Worm (Caenorhabditis elegans) whole organism, L4 larva: Measurements from ENCODE around the gene his-40.

ENCODE experiments used
- D1046.2 ChIP-seq: fragments of 200-800 bp; sonication (Bioruptor generic); IDR thresholded peaks from 2 replicates; pipeline ENCODE4 v1.3.6; 2022; ENCODE audit warnings: missing genetic modification characterization, missing compliant biosample characterization
- F26F4.8 ChIP-seq: fragments of 200-800 bp; sonication (Bioruptor generic); conservative IDR thresholded peaks from 2 replicates; pipeline ENCODE4 v1.3.6; 2022; ENCODE audit warnings: missing genetic modification characterization, missing compliant biosample characterization
- F37D6.2 ChIP-seq: sonication (generic microtip); optimal IDR thresholded peaks from 2 replicates; lab custom pipeline; 2016; ENCODE audit warnings: mild to moderate bottlenecking, missing genetic modification characterization, missing compliant biosample characterization
- F49E8.2 ChIP-seq: sonication (generic microtip); optimal IDR thresholded peaks from 2 replicates; lab custom pipeline; 2016; ENCODE audit warnings: missing compliant biosample characterization, mild to moderate bottlenecking, missing genetic modification characterization, borderline replicate concordance
- R02D3.7 ChIP-seq: fragments of 150-350 bp; sonication (generic microtip); optimal IDR thresholded peaks from 3 replicates; lab custom pipeline; 2014; ENCODE audit warnings: missing biosample characterization, missing genetic modification characterization
- T20F7.1 ChIP-seq: fragments of 200-800 bp; sonication (Bioruptor generic); optimal IDR thresholded peaks from 2 replicates; lab custom pipeline; 2018; ENCODE audit warnings: mild to moderate bottlenecking, missing genetic modification characterization, missing compliant biosample characterization
- aha-1 ChIP-seq: fragments of 150-350 bp; peaks from one replicate; lab custom pipeline; 2014; ENCODE audit warnings: missing biosample characterization, missing genetic modification characterization
- attf-4 ChIP-seq: sonication (generic microtip); optimal IDR thresholded peaks from 3 replicates; lab custom pipeline; 2017; ENCODE audit warnings: missing biosample characterization, missing genetic modification characterization
- ceh-28 ChIP-seq: fragments of 150-350 bp; optimal IDR thresholded peaks from 2 replicates; lab custom pipeline; 2014; ENCODE audit warnings: missing biosample characterization, missing genetic modification reagents, missing genetic modification characterization
- ceh-32 ChIP-seq: sonication (generic microtip); optimal IDR thresholded peaks from 2 replicates; lab custom pipeline; 2016; ENCODE audit warnings: mild to moderate bottlenecking, missing genetic modification characterization, missing compliant biosample characterization; ENCODE audit not compliant: poor library complexity
- cey-2 ChIP-seq: sonication (generic microtip); optimal IDR thresholded peaks from 3 replicates; lab custom pipeline; 2017; ENCODE audit warnings: missing genetic modification characterization, mild to moderate bottlenecking, missing compliant biosample characterization, antibody characterized with exemption, borderline replicate concordance; ENCODE audit not compliant: insufficient read depth
- ctbp-1 ChIP-seq: fragments of 200-800 bp; sonication (Bioruptor generic); IDR thresholded peaks from 2 replicates; pipeline ENCODE4 v1.3.6; 2022; ENCODE audit warnings: missing genetic modification reagents, missing genetic modification characterization, missing compliant biosample characterization
- daf-16 ChIP-seq, 3 experiments: sonication (generic microtip); optimal IDR thresholded peaks; 2 replicates each; lab custom pipeline; 2016 to 2017; ENCODE audit warnings: missing genetic modification characterization in 3 of 3, missing genetic modification reagents in 3 of 3, mild to moderate bottlenecking in 2 of 3, missing compliant biosample characterization in 2 of 3, missing biosample characterization in 1 of 3, moderate library complexity in 1 of 3
- daf-19 ChIP-seq: fragments of 200-800 bp; sonication (Bioruptor generic); conservative IDR thresholded peaks from 2 replicates; pipeline ENCODE4 v1.3.6; 2022; ENCODE audit warnings: missing genetic modification characterization, missing compliant biosample characterization
- dmd-6 ChIP-seq: fragments of 200-800 bp; sonication (Bioruptor generic); IDR thresholded peaks from 2 replicates; pipeline ENCODE4 v1.3.6; 2022; ENCODE audit warnings: missing genetic modification reagents, missing genetic modification characterization, missing compliant biosample characterization
- dmd-8 ChIP-seq: fragments of 200-800 bp; sonication (Bioruptor generic); IDR thresholded peaks from 2 replicates; pipeline ENCODE4 v1.3.6; 2022; ENCODE audit warnings: missing genetic modification characterization, missing compliant biosample characterization
- dpl-1 ChIP-seq: fragments of 150-350 bp; optimal IDR thresholded peaks from 2 replicates; lab custom pipeline; 2014; ENCODE audit warnings: missing biosample characterization, missing genetic modification reagents, missing genetic modification characterization
- dve-1 ChIP-seq: sonication (generic microtip); optimal IDR thresholded peaks from 2 replicates; lab custom pipeline; 2017; ENCODE audit warnings: antibody characterized with exemption, mild to moderate bottlenecking, missing genetic modification characterization, missing compliant biosample characterization; ENCODE audit not compliant: insufficient read depth
- egl-27 ChIP-seq: sonication (generic microtip); optimal IDR thresholded peaks from 3 replicates; lab custom pipeline; 2017; ENCODE audit warnings: missing biosample characterization, missing genetic modification reagents, missing genetic modification characterization
- fkh-10 ChIP-seq: fragments of 150-350 bp; optimal IDR thresholded peaks from 2 replicates; lab custom pipeline; 2014; ENCODE audit warnings: missing biosample characterization, missing genetic modification reagents, missing genetic modification characterization
- fos-1 ChIP-seq: fragments of 150-350 bp; optimal IDR thresholded peaks from 2 replicates; lab custom pipeline; 2014; ENCODE audit warnings: missing biosample characterization, missing genetic modification characterization
- gei-8 ChIP-seq: fragments of 200-800 bp; sonication (Bioruptor generic); optimal IDR thresholded peaks from 2 replicates; lab custom pipeline; 2018; ENCODE audit warnings: mild to moderate bottlenecking, missing genetic modification characterization, missing compliant biosample characterization
- hlh-11 ChIP-seq: fragments of 200-800 bp; sonication (Bioruptor generic); optimal IDR thresholded peaks from 2 replicates; lab custom pipeline; 2018; ENCODE audit warnings: mild to moderate bottlenecking, missing genetic modification characterization, missing compliant biosample characterization
- hlh-30 ChIP-seq: sonication (generic microtip); optimal IDR thresholded peaks from 2 replicates; lab custom pipeline; 2017; ENCODE audit warnings: antibody characterized with exemption, mild to moderate bottlenecking, missing genetic modification characterization, missing compliant biosample characterization; ENCODE audit not compliant: insufficient read depth
- hmg-1.1 ChIP-seq: fragments of 200-800 bp; sonication (Bioruptor generic); IDR thresholded peaks from 2 replicates; pipeline ENCODE4 v1.3.6; 2022; ENCODE audit warnings: missing genetic modification reagents, missing genetic modification characterization, missing compliant biosample characterization
- lin-29 ChIP-seq: fragments of 200-800 bp; sonication (Bioruptor generic); IDR thresholded peaks from 2 replicates; pipeline ENCODE4 v1.3.6; 2022; ENCODE audit warnings: missing genetic modification reagents, missing genetic modification characterization, missing compliant biosample characterization
- lin-39 ChIP-seq: fragments of 150-350 bp; optimal IDR thresholded peaks from 2 replicates; lab custom pipeline; 2014; ENCODE audit warnings: missing biosample characterization, missing genetic modification reagents, missing genetic modification characterization
- lsy-2 ChIP-seq, 2 experiments: fragments of 150-350 bp in 1 of 2; sonication (generic microtip) in 1 of 2; optimal IDR thresholded peaks; 2 replicates each; lab custom pipeline; 2014 to 2017; ENCODE audit warnings: missing biosample characterization in 2 of 2, missing genetic modification characterization in 2 of 2
- madf-9 ChIP-seq: fragments of 200-800 bp; sonication (Bioruptor generic); conservative IDR thresholded peaks from 2 replicates; pipeline ENCODE4 v1.3.6; 2022; ENCODE audit warnings: missing genetic modification reagents, missing genetic modification characterization, missing compliant biosample characterization
- mdl-1 ChIP-seq, 2 experiments: fragments of 150-350 bp in 1 of 2; sonication (generic microtip) in 1 of 2; optimal IDR thresholded peaks; 2 replicates each; lab custom pipeline; 2014 to 2017; ENCODE audit warnings: missing biosample characterization in 2 of 2, missing genetic modification characterization in 2 of 2
- mep-1 ChIP-seq: fragments of 150-350 bp; sonication (generic microtip); optimal IDR thresholded peaks from 3 replicates; lab custom pipeline; 2014; ENCODE audit warnings: missing biosample characterization, missing genetic modification characterization
- nhr-11 ChIP-seq: fragments of 150-350 bp; optimal IDR thresholded peaks from 2 replicates; lab custom pipeline; 2014; ENCODE audit warnings: missing biosample characterization, missing genetic modification characterization
- nhr-48 ChIP-seq: sonication (generic microtip); optimal IDR thresholded peaks from 2 replicates; lab custom pipeline; 2016; ENCODE audit warnings: mild to moderate bottlenecking, missing genetic modification characterization, missing compliant biosample characterization
- pha-4 ChIP-seq, 2 experiments: fragments of 150-350 bp in 1 of 2; fragments of 200-800 bp in 1 of 2; sonication (Bioruptor generic) in 1 of 2; IDR thresholded peaks in 1 of 2; optimal IDR thresholded peaks in 1 of 2; 2 replicates each; pipeline versions ENCODE4 v1.3.6 to Lab custom; 2014 to 2022; ENCODE audit warnings: missing genetic modification characterization in 2 of 2, missing genetic modification reagents in 2 of 2, missing biosample characterization in 1 of 2, missing compliant biosample characterization in 1 of 2
- php-3 ChIP-seq: fragments of 200-800 bp; sonication (Bioruptor generic); IDR thresholded peaks from 2 replicates; pipeline ENCODE4 v1.3.6; 2022; ENCODE audit warnings: missing genetic modification reagents, missing genetic modification characterization, missing compliant biosample characterization
- rbr-2 ChIP-seq: sonication (generic microtip); optimal IDR thresholded peaks from 2 replicates; lab custom pipeline; 2016; ENCODE audit warnings: missing genotype, missing genetic modification characterization, missing compliant biosample characterization
- set-16 ChIP-seq: fragments of 200-800 bp; sonication (Bioruptor generic); IDR thresholded peaks from 2 replicates; pipeline ENCODE4 v1.3.6; 2022; ENCODE audit warnings: missing genetic modification reagents, missing genetic modification characterization, missing compliant biosample characterization
- snpc-1.2 ChIP-seq: fragments of 200-800 bp; sonication (Bioruptor generic); IDR thresholded peaks from 2 replicates; pipeline ENCODE4 v1.3.6; 2022; ENCODE audit warnings: missing genetic modification reagents, missing genetic modification characterization, missing compliant biosample characterization
- tra-1 ChIP-seq: fragments of 200-800 bp; sonication (Bioruptor generic); IDR thresholded peaks from 2 replicates; pipeline ENCODE4 v1.3.6; 2022; ENCODE audit warnings: missing genetic modification reagents, missing genetic modification characterization, missing compliant biosample characterization
- unc-62 ChIP-seq, 3 experiments: fragments of 150-350 bp in 1 of 3; sonication (generic microtip); optimal IDR thresholded peaks in 2 of 3; peaks in 1 of 3; 1 replicate in 1 of 3; 2 replicates in 2 of 3; lab custom pipeline; 2014 to 2017; ENCODE audit warnings: missing biosample characterization in 3 of 3, missing genetic modification characterization in 3 of 3, missing genetic modification reagents in 3 of 3, missing genotype in 1 of 3
- zip-2 ChIP-seq: fragments of 150-350 bp; optimal IDR thresholded peaks from 2 replicates; lab custom pipeline; 2014; ENCODE audit warnings: missing biosample characterization, missing genetic modification characterization
- ztf-11 ChIP-seq: fragments of 150-350 bp; optimal IDR thresholded peaks from 2 replicates; lab custom pipeline; 2014; ENCODE audit warnings: missing biosample characterization, missing genetic modification characterization
- ztf-7 ChIP-seq: fragments of 150-350 bp; optimal IDR thresholded peaks from 2 replicates; lab custom pipeline; 2014; ENCODE audit warnings: missing biosample characterization, missing genetic modification characterization

Gene his-40

DNA sequence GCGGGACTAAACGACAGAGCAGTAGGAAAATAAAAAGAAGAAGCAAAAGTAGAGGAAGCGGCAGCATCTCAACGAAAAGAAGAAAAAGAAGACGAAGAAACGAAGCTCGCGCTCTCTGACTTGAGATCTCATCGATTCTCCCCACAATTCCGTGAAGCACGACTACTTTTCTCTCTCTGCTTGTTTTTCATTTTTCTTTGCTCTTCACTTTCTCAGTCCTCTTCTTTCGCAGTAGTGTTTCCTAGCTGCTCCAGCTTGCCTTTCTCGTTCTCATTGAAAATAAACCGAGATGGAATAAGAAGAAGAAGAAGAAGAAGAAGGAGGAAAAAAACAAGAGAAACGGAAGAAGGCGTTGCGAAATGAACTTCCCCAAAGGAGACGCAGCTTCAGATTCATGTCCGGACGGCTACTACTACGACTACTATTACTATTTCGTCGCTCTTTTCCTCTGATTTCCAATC lies 25.2 kb upstream of the his-40 start:
- TF ChIP-seq dmd-6 = no peak
- TF ChIP-seq aha-1 (tag; lab: Kevin White, UChicago) = peak; percentile 96
- peak; percentile 38; the same call in 1 of the 2 replicates for TF ChIP-seq set-16 (GFP tag; lab: Robert Waterston, UW)
- TF ChIP-seq F49E8.2 (tag; lab: Kevin White, UChicago) = no peak
- peak; percentile 55; the same call in 1 of the 2 replicates for TF ChIP-seq hmg-1.1 (GFP tag; lab: Robert Waterston, UW)
- TF ChIP-seq unc-62 (GFP tag; optimal IDR thresholded peaks at IDR 0.05 in 1 of 2; lab: Kevin White, UChicago) = peak in 1 of 2 experiments; percentile 86
- TF ChIP-seq unc-62 (tag; optimal IDR thresholded peaks at IDR 0.05; lab: Kevin White, UChicago) = no peak
- TF ChIP-seq lin-29 (GFP tag; lab: Robert Waterston, UW) = no peak
- TF ChIP-seq F37D6.2 (tag; lab: Kevin White, UChicago) = peak; percentile 79
- TF ChIP-seq mdl-1 (tag; optimal IDR thresholded peaks at IDR 0.05; lab: Kevin White, UChicago) = peak in 1 of 2 experiments; percentile 45
- peak; percentile 74 for TF ChIP-seq rbr-2 (tag; lab: Kevin White, UChicago)
- TF ChIP-seq dmd-8 (GFP tag; lab: Robert Waterston, UW) = no peak
- TF ChIP-seq ctbp-1 (GFP tag; lab: Robert Waterston, UW) = peak; percentile 76
- no peak for TF ChIP-seq attf-4 (tag; lab: Kevin White, UChicago)
- TF ChIP-seq hlh-11 (tag; lab: Kevin White, UChicago) = peak; percentile 24
- TF ChIP-seq fos-1 (tag; lab: Kevin White, UChicago) = no peak
- peak; percentile 11 for TF ChIP-seq hlh-30
- TF ChIP-seq fkh-10 = peak; percentile 96
- no peak for TF ChIP-seq tra-1 (GFP tag; lab: Robert Waterston, UW)
- TF ChIP-seq dpl-1 (GFP tag; lab: Kevin White, UChicago) = no peak
- peak; percentile 10 for TF ChIP-seq ceh-28 (tag; lab: Kevin White, UChicago)
- TF ChIP-seq lsy-2 (tag; optimal IDR thresholded peaks at IDR 0.05; lab: Kevin White, UChicago) = peak; percentile 20 to 45
- no peak for TF ChIP-seq ceh-32 (tag; lab: Kevin White, UChicago)
- TF ChIP-seq mep-1 (tag; lab: Kevin White, UChicago) = peak; percentile 64

ce11 chrX:7289565-7289964 lies 20.3 kb upstream of the his-40 start:
- TF ChIP-seq cey-2 (no peak), attf-4 (tag; lab: Kevin White, UChicago) (no peak), gei-8 (GFP tag; lab: Kevin White, UChicago) (no peak), snpc-1.2 (GFP tag; lab: Robert Waterston, UW) (no peak), ztf-11 (tag; lab: Kevin White, UChicago) (no peak), dmd-8 (GFP tag; lab: Robert Waterston, UW) (no peak), daf-19 (GFP tag; lab: Robert Waterston, UW) (0 out of 2 replicates have a peak, but pooled peaks have one; percentile 8), egl-27 (no peak)

- no peak for TF ChIP-seq mep-1 (tag; lab: Kevin White, UChicago)
- TF ChIP-seq ceh-28 (tag; lab: Kevin White, UChicago) = no peak
- no peak for TF ChIP-seq aha-1 (tag; lab: Kevin White, UChicago)
- peak; percentile 89 for TF ChIP-seq dmd-6
- TF ChIP-seq php-3 (GFP tag; lab: Robert Waterston, UW) = no peak
- TF ChIP-seq hlh-11 (tag; lab: Kevin White, UChicago) = peak; percentile 42
- peak; percentile 59 for TF ChIP-seq nhr-48 (tag; lab: Kevin White, UChicago)
- no peak for TF ChIP-seq madf-9
- TF ChIP-seq D1046.2 = no peak
- TF ChIP-seq T20F7.1 (GFP tag; lab: Kevin White, UChicago) = peak; percentile 21
- TF ChIP-seq lin-39 (tag; lab: Kevin White, UChicago) = no peak
- no peak for TF ChIP-seq F37D6.2 (tag; lab: Kevin White, UChicago)
- peak in 1 of 2 experiments; percentile 16 for TF ChIP-seq daf-16 (GFP tag; optimal IDR thresholded peaks at IDR 0.05; lab: Kevin White, UChicago)
- TF ChIP-seq daf-16 (tag; optimal IDR thresholded peaks at IDR 0.05; lab: Kevin White, UChicago) = peak; percentile 53
- TF ChIP-seq nhr-11 (tag; lab: Kevin White, UChicago) = no peak
- no peak for TF ChIP-seq ztf-7
- TF ChIP-seq dve-1 (tag; lab: Kevin White, UChicago) = peak; percentile 77
- no peak for TF ChIP-seq pha-4 (GFP tag; IDR thresholded peaks at IDR 0.05; lab: Robert Waterston, UW)
- no peak for TF ChIP-seq pha-4 (tag; optimal IDR thresholded peaks at IDR 0.05; lab: Kevin White, UChicago)
- TF ChIP-seq unc-62 (GFP tag; optimal IDR thresholded peaks at IDR 0.05 in 1 of 2; lab: Kevin White, UChicago) = peak; percentile 40 to 89
- no peak for TF ChIP-seq unc-62 (tag; optimal IDR thresholded peaks at IDR 0.05; lab: Kevin White, UChicago)
- TF ChIP-seq zip-2 (tag; lab: Kevin White, UChicago) = no peak
- TF ChIP-seq F26F4.8 (GFP tag; lab: Robert Waterston, UW) = no peak
- no peak for TF ChIP-seq R02D3.7 (tag; lab: Kevin White, UChicago)
These were observed 18.9 kb upstream of the his-40 start for ce11 chrX:7290859-7291628.
